Worm (Caenorhabditis elegans): ENCODE data around the gene acl-4.
A peak's percentile ranks its signal among the peaks of the same experiment; 100 is the strongest.

The acl-4 gene

ce11 chrX:2070418-2070996 is at the start of gene acl-4:
Gene acl-4, minus strand, starts transcription at chrX:2070444.
- no peak for TF ChIP-seq lin-35 (GFP tag; optimal IDR thresholded peaks at IDR 0.05)
- TF ChIP-seq sox-4 (tag; optimal IDR thresholded peaks at IDR 0.05): no peak
- TF ChIP-seq ces-1 (GFP tag; optimal IDR thresholded peaks at IDR 0.05): no peak
- no peak for TF ChIP-seq nhr-84 (tag; optimal IDR thresholded peaks at IDR 0.05)
- TF ChIP-seq mef-2 (tag; optimal IDR thresholded peaks at IDR 0.05): no peak
- no peak for TF ChIP-seq aly-2 (tag; optimal IDR thresholded peaks at IDR 0.05)
- TF ChIP-seq lin-15B (tag; optimal IDR thresholded peaks at IDR 0.05): no peak
- TF ChIP-seq grh-1 (GFP tag; IDR thresholded peaks at IDR 0.05): no peak
- no peak for TF ChIP-seq ets-5 (GFP tag; IDR thresholded peaks at IDR 0.05)
- TF ChIP-seq swsn-7 (tag; optimal IDR thresholded peaks at IDR 0.05): no peak
- TF ChIP-seq elt-2 (tag; optimal IDR thresholded peaks at IDR 0.05): peak; percentile 19
- TF ChIP-seq nhr-237 (tag; optimal IDR thresholded peaks at IDR 0.05): no peak
- no peak for TF ChIP-seq pqm-1 (tag; optimal IDR thresholded peaks at IDR 0.05)
- no peak for TF ChIP-seq Y116A8C.19 (tag; optimal IDR thresholded peaks at IDR 0.05; ENCODE audit: borderline replicate concordance)
- TF ChIP-seq ztf-11 (tag; optimal IDR thresholded peaks at IDR 0.05): no peak
- TF ChIP-seq rnt-1 (tag; optimal IDR thresholded peaks at IDR 0.05): peak; percentile 25
- no peak for TF ChIP-seq ceh-88 (GFP tag; IDR thresholded peaks at IDR 0.05)
- no peak for TF ChIP-seq nhr-47 (tag; optimal IDR thresholded peaks at IDR 0.05)
- no peak for TF ChIP-seq efl-1 (optimal IDR thresholded peaks at IDR 0.05)
- peak in 1 of 2 experiments; percentile 61 for TF ChIP-seq efl-1 (GFP tag; optimal IDR thresholded peaks at IDR 0.05 in 1 of 2)
- no peak for TF ChIP-seq lin-14 (GFP tag; optimal IDR thresholded peaks at IDR 0.05)
- no peak for TF ChIP-seq egl-27 (tag; optimal IDR thresholded peaks at IDR 0.05)
- TF ChIP-seq xbp-1 (tag; optimal IDR thresholded peaks at IDR 0.05): no peak
- TF ChIP-seq tbx-2 (tag; optimal IDR thresholded peaks at IDR 0.05): no peak
- no peak for TF ChIP-seq ceh-63 (GFP tag; optimal IDR thresholded peaks at IDR 0.05)
- no peak for TF ChIP-seq dpl-1 (GFP tag; optimal IDR thresholded peaks at IDR 0.05)
- no peak for TF ChIP-seq ztf-4 (tag; optimal IDR thresholded peaks at IDR 0.05)

ce11 chrX:2118162-2118561 is 47.9 kb upstream of the acl-4 start, which contains the start of gene swip-10:
Gene swip-10, minus strand, starts transcription at chrX:2118262.
- TF ChIP-seq blmp-1 (tag; optimal IDR thresholded peaks at IDR 0.05) (peak; percentile 60), nhr-77 (tag; optimal IDR thresholded peaks at IDR 0.05) (no peak), dsc-1 (tag; optimal IDR thresholded peaks at IDR 0.05) (no peak)

- TF ChIP-seq mdl-1 (tag; optimal IDR thresholded peaks at IDR 0.05) (no peak), lin-35 (GFP tag; optimal IDR thresholded peaks at IDR 0.05) (no peak), dpl-1 (GFP tag; optimal IDR thresholded peaks at IDR 0.05) (no peak), pqm-1 (tag; optimal IDR thresholded peaks at IDR 0.05) (no peak), jun-1 (tag; optimal IDR thresholded peaks at IDR 0.05) (no peak), ztf-4 (tag; optimal IDR thresholded peaks at IDR 0.05) (peak; percentile 10), fos-1 (tag; optimal IDR thresholded peaks at IDR 0.05) (no peak), lin-15B (tag; optimal IDR thresholded peaks at IDR 0.05) (no peak), ceh-8 (GFP tag; optimal IDR thresholded peaks at IDR 0.05) (no peak), pax-3 (tag; optimal IDR thresholded peaks at IDR 0.05) (no peak), elt-3 (tag; optimal IDR thresholded peaks at IDR 0.05) (no peak), alr-1 (tag; optimal IDR thresholded peaks at IDR 0.05; ENCODE audit: borderline replicate concordance) (no peak), vab-15 (tag; optimal IDR thresholded peaks at IDR 0.05) (no peak), nhr-12 (tag; optimal IDR thresholded peaks at IDR 0.05) (no peak), isw-1 (GFP tag; IDR thresholded peaks at IDR 0.05) (no peak), nhr-71 (tag; optimal IDR thresholded peaks at IDR 0.05) (peak; percentile 9), unc-86 (tag; optimal IDR thresholded peaks at IDR 0.05) (no peak), blmp-1 (tag; optimal IDR thresholded peaks at IDR 0.05) (peak; percentile 83), fkh-8 (tag; optimal IDR thresholded peaks at IDR 0.05) (no peak), lin-13 (GFP tag; optimal IDR thresholded peaks at IDR 0.05) (no peak), mab-9 (GFP tag; IDR thresholded peaks at IDR 0.05) (no peak), sup-37 (GFP tag; optimal IDR thresholded peaks at IDR 0.05) (no peak), fkh-10 (GFP tag; optimal IDR thresholded peaks at IDR 0.05) (no peak), ama-1 (optimal IDR thresholded peaks at IDR 0.05) (no peak), nhr-237 (tag; optimal IDR thresholded peaks at IDR 0.05) (no peak), efl-3 (GFP tag; optimal IDR thresholded peaks at IDR 0.05) (no peak), sox-4 (tag; optimal IDR thresholded peaks at IDR 0.05) (no peak), xbp-1 (tag; optimal IDR thresholded peaks at IDR 0.05) (no peak), Y116A8C.19 (tag; optimal IDR thresholded peaks at IDR 0.05; ENCODE audit: borderline replicate concordance) (no peak)
Observed at ce11 chrX:2116304-2116867, 46.1 kb upstream of the acl-4 start.
